Fruit fly (Drosophila melanogaster): Measurements from ENCODE around the gene Cdk12.

DNA sequence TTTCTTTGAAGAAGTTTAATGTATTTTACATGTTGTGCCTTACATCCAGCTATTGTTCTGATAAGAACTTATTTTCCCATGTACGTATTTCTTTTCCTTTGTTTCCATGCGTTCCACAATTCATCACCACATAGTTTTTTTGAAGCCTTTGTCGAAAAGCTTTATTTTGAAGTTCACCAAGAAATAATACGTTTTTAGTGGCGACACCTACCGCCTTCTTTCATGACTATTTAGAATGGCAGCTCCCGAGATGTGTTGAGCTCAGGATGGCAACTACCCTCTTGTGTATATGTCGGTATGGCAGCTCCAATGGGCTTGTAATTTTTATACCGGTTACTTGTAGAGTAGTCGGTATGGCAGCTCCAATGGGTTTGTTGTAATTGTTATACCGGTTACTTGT is 32.3 kb upstream of the Cdk12 start:
- no peak for TF ChIP-seq ttk (optimal IDR thresholded peaks at IDR 0.05)
- no peak for TF ChIP-seq Myc (optimal IDR thresholded peaks at IDR 0.05)
- no peak for TF ChIP-seq psq (optimal IDR thresholded peaks at IDR 0.05)
- no peak for TF ChIP-seq insv (optimal IDR thresholded peaks at IDR 0.05)
